Worm (Caenorhabditis elegans) whole organism, L1 larva: ENCODE data around the gene F43E2.6.

Experiments
- ama-1 ChIP-seq: fragments of 150-350 bp; optimal IDR thresholded peaks from 2 replicates; lab custom pipeline; 2014
- elt-3 ChIP-seq, 6 experiments: fragments of 150-350 bp in 1 of 6; sonication (generic microtip); optimal IDR thresholded peaks; 2 replicates each; lab custom pipeline; 2017 to 2018; ENCODE audit warnings: missing biosample characterization in 6 of 6, missing genetic modification characterization in 6 of 6, inconsistent platforms in 1 of 6
- lin-15B ChIP-seq: fragments of 150-350 bp; sonication (generic microtip); optimal IDR thresholded peaks from 3 replicates; lab custom pipeline; 2014; ENCODE audit warnings: missing biosample characterization, missing genetic modification characterization
- nhr-71 ChIP-seq: sonication (generic microtip); optimal IDR thresholded peaks from 2 replicates; lab custom pipeline; 2016; ENCODE audit warnings: mild to moderate bottlenecking, missing genetic modification characterization, moderate library complexity, missing compliant biosample characterization
- skn-1 ChIP-seq: fragments of 150-350 bp; optimal IDR thresholded peaks from 2 replicates; lab custom pipeline; 2014; ENCODE audit warnings: missing biosample characterization, missing genetic modification characterization
- unc-130 ChIP-seq: fragments of 150-350 bp; optimal IDR thresholded peaks from 2 replicates; lab custom pipeline; 2017; ENCODE audit warnings: missing biosample characterization, missing genetic modification characterization, inconsistent platforms
- vab-15 ChIP-seq: sonication (generic microtip); optimal IDR thresholded peaks from 2 replicates; lab custom pipeline; 2017; ENCODE audit warnings: missing genotype, mild to moderate bottlenecking, missing genetic modification characterization, missing compliant biosample characterization

DNA sequence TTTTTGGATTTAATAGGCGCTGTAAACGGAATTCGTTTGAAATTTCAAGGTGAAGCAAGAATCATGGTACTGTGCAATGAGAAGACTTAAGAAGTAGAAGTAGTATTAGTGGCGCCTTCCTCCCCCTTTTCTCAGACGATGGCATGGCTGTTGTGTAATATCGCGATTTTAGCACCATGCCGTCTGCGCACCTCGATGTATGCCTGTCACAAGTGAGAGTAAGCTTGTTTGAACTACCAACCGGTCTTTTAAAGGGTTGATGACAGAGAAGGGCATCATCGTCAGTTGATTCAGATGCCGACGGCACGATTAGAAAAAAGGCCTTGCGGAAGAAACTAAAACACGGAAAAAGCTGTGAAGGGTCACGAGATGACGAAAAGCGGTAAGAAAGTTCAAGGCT is 35.3 kb upstream of the F43E2.6 start:
- TF ChIP-seq lin-15B (tag; lab: Kevin White, UChicago) (no peak), elt-3 (tag; optimal IDR thresholded peaks at IDR 0.05; lab: Kevin White, UChicago) (no peak), ama-1 (lab: Kevin White, UChicago) (no peak), vab-15 (tag; lab: Kevin White, UChicago) (no peak), skn-1 (tag; lab: Kevin White, UChicago) (no peak), unc-130 (tag; lab: Kevin White, UChicago) (no peak), nhr-71 (tag; lab: Kevin White, UChicago) (no peak)
